Fruit fly (Drosophila melanogaster) Kc167 (cell line): ENCODE data around the gene CG2854.

Experiments
- Myc ChIP-seq: fragments of >200 bp; optimal IDR thresholded peaks from 2 replicates; lab custom pipeline; 2017; ENCODE audit warnings: missing external identifiers
- Sin3A ChIP-seq: fragments of >200 bp; optimal IDR thresholded peaks from 2 replicates; lab custom pipeline; 2018; ENCODE audit warnings: missing external identifiers
- h ChIP-seq: fragments of >200 bp; optimal IDR thresholded peaks from 3 replicates; lab custom pipeline; 2018; ENCODE audit warnings: missing external identifiers
- psq ChIP-seq: fragments of >200 bp; optimal IDR thresholded peaks from 2 replicates; lab custom pipeline; 2017; ENCODE audit warnings: missing external identifiers
- ttk ChIP-seq: sonication (Bioruptor generic); optimal IDR thresholded peaks from 2 replicates; lab custom pipeline; 2017; ENCODE audit warnings: missing external identifiers

DNA sequence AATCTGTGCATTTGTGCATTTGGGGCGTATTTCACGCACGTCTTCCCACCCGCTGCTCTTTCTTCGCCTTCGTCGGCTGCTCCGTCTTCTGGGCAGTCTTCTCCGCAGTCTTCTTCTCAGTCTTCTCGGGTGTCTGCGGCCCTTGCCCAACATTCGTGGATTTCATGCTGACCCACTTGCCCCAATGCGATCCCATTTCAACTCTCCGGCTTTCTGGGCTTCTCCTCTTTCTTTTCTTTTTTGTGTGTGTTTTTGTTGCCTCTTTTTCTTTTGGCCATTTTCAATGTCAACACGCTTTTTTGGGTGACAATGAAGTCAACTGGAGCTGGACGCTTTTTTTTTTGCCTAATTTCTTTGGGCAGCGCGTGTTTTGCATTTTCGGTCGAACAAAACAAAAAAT lies 34.1 kb downstream of the CG2854 start:
- TF ChIP-seq psq (lab: Kevin White, UChicago): no peak
- TF ChIP-seq Myc (lab: Kevin White, UChicago): no peak
- TF ChIP-seq ttk: no peak
- TF ChIP-seq Sin3A: no peak
- TF ChIP-seq h (lab: Kevin White, UChicago): no peak
